Worm (Caenorhabditis elegans) whole organism, L3 larva: ENCODE data around the gene F22B5.4.

ENCODE experiments used
- egl-27 ChIP-seq: sonication (generic microtip); optimal IDR thresholded peaks from 4 replicates; lab custom pipeline; 2017; ENCODE audit warnings: missing biosample characterization, missing genetic modification reagents, missing genetic modification characterization
- egl-5 ChIP-seq: fragments of 150-350 bp; optimal IDR thresholded peaks from 2 replicates; lab custom pipeline; 2017; ENCODE audit warnings: missing biosample characterization, missing genetic modification reagents, missing genetic modification characterization, inconsistent platforms
- nhr-43 ChIP-seq: sonication (generic microtip); optimal IDR thresholded peaks from 2 replicates; lab custom pipeline; 2016; ENCODE audit warnings: mild to moderate bottlenecking, missing genetic modification characterization, missing compliant biosample characterization; ENCODE audit not compliant: poor library complexity, severe bottlenecking

DNA sequence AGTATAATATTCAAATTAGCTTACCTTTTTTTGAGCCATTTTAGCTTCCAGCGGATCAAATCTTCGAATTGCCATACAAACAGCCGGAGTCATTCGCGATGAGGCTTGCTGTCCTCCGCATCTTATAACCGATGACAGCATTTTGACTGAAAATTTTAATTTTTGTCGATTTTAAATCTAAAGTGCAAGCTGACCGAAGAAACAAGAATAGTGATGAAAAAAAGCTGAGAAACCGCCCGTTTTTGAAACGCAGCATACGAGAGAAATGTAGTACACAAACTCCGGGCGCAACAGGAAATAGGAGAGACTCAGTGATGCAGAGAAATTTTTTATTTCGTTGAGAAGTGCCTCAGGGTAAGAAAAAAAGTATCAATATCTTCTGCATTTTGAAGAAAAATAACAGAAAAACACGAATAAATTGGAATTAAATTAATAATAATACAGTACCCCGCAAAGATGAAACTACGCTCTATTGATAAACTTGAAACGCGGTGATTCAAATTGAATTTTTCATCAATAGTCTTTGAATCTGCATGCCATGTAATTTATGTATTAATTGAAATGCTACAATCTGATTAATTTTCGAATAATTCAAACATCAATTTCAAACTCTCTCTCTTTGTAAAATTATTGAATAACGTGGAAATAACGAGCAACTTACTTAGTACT, 33.7 kb downstream of the F22B5.4 start:
- TF ChIP-seq egl-5 (tag; lab: Kevin White, UChicago) (no peak), egl-27 (no peak), nhr-43 (no peak)
